Fruit fly (Drosophila melanogaster): ENCODE measurements around the gene CG32191.
A peak's percentile ranks its signal among the peaks of the same experiment; 100 is the strongest.
"Not testable (repeated sequence)": the region's sequence is repeated elsewhere in the genome, so short reads cannot be mapped to it uniquely, and the experiment has no call there.

CG32191 gene

DNA sequence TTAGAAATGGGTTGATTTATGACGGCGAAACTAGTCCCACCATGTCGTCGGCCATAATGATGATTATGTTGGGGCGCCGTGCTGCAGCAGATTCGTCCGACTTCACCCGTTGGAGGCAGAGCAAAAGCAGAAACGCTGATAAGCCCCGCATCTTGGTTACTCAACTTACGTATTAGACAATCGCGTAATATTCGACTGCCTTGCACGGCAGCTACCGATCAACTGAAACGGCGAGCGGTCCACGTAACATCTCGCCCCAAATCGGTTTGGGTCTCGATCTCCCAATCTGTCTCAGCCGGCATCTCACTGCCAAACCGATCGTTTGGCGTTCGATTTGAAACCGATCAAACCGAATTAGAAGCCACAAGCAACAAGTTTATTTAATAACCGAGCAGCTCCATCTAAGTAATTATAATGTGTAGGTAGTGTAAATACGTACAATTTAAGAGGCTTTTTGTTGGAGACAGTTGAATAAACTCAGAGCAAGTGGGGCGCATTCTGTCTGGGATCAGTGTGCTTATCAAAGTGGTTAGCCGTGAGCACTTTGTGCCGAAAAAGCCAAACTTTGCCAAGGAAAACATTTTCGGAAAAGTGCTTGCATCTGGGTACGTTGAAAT, at the start of gene CG32191:
Gene CG32191, minus strand, starts transcription at position 550 of the 617 bp plus-strand sequence.
- TF ChIP-seq vri (GFP tag; optimal IDR thresholded peaks at IDR 0.05), result peak; percentile 11
- peak; percentile 64 for TF ChIP-seq fkh (GFP tag; optimal IDR thresholded peaks at IDR 0.05)
- TF ChIP-seq eg (GFP tag; IDR thresholded peaks at IDR 0.05), result no peak

DNA sequence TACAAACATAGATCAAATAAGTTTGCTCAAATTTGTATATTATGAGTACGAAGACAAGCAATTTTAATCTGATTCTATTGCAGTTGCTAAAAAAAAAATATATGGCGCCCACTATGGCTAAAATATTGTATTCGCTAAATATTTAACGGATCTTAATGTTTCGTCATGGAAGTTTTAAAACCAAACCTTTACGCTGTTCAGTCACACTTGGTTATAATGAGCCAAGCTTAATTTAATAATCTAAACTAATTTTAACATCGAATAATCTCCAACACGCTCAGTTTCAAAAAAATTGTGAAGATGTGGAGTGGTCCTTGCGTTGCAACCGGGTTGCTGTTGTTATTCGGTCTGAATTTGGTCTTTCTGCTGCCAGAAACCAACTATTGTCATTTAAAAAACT, 49.2 kb upstream of the CG32191 start, which contains the start of gene CG34002:
Gene CG34002, plus strand, starts transcription at position 301 of the 400 bp plus-strand sequence.
- not testable (repeated sequence) for TF ChIP-seq Blimp-1, salr, Met (GFP tag; optimal IDR thresholded peaks at IDR 0.05)

DNA sequence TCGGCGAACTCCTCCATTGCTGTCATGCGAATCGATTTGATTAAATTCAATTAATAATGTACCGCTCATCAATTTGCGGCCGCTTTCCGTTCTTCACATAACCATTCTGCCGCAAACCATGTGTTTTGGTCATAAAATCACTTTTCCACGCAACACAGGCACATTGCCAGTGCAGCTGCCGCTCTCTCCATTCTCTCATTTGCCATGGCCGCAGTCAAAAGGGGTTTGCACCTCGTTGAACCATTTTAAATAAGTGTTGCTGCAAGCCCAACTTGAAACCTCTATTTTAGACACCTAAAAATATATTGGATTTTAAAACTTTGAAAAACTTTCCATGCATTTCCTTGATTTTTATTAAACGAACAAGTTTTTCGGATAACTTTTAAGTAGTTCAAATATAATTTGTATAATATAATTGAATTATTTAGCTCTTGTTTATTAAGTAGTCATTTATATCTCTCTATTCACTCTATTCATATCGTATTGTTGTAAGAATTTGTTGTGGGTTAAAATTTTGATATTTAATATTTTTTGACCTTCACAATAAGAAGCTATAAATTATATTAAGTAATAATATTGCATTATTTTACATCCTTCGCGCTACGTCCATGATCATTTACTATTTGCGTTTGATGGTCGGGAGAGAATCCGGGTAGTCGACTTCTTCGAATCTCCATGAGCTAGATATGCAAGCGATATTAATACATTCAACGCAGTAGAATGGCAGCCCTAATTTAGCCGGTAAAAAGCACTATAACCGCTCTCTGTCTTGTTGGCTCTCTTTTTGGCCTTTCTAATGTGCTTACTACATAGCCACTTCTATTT, 47.9 kb upstream of the CG32191 start, which contains the start of gene CG5535:
Gene CG5535, minus strand, starts transcription at position 140 of the 825 bp plus-strand sequence.
- TF ChIP-seq Sox15 (GFP tag; optimal IDR thresholded peaks at IDR 0.05) (peak; percentile 32), CG4318 (GFP tag; optimal IDR thresholded peaks at IDR 0.05) (peak; percentile 88), net (GFP tag; optimal IDR thresholded peaks at IDR 0.05) (peak; percentile 79), salr (GFP tag; optimal IDR thresholded peaks at IDR 0.05) (peak in 1 of 2 experiments; percentile 98), CG6276 (GFP tag; optimal IDR thresholded peaks at IDR 0.05) (peak; percentile 91), spab (GFP tag; optimal IDR thresholded peaks at IDR 0.05) (peak; percentile 77), CG31627 (GFP tag; optimal IDR thresholded peaks at IDR 0.05) (peak; percentile 37), Eip93F (GFP tag; optimal IDR thresholded peaks at IDR 0.05) (no peak), Hr4 (GFP tag; optimal IDR thresholded peaks at IDR 0.05) (peak; percentile 73), dac (GFP tag; optimal IDR thresholded peaks at IDR 0.05) (peak; percentile 60), Lpt (GFP tag; optimal IDR thresholded peaks at IDR 0.05) (peak; percentile 58), CG6163 (GFP tag; IDR thresholded peaks at IDR 0.05) (no peak), CG6854 (GFP tag; optimal IDR thresholded peaks at IDR 0.05) (no peak), topi (GFP tag; optimal IDR thresholded peaks at IDR 0.05) (peak; percentile 32), eg (GFP tag; IDR thresholded peaks at IDR 0.05) (peak; percentile 76), cyc (GFP tag; optimal IDR thresholded peaks at IDR 0.05) (peak; percentile 2), CG34406 (GFP tag; optimal IDR thresholded peaks at IDR 0.05) (peak; percentile 56), Eip78C (GFP tag) (peak; percentile 90), fd59A (GFP tag; optimal IDR thresholded peaks at IDR 0.05) (peak; percentile 60), Ets21C (GFP tag; optimal IDR thresholded peaks at IDR 0.05) (no peak), CG10669 (GFP tag; optimal IDR thresholded peaks at IDR 0.05) (peak; percentile 57), Blimp-1 (GFP tag; optimal IDR thresholded peaks at IDR 0.05) (no peak), CG16779 (tag; optimal IDR thresholded peaks at IDR 0.05) (peak; percentile 74), CG1621 (tag; optimal IDR thresholded peaks at IDR 0.05) (no peak), fd85E (GFP tag; optimal IDR thresholded peaks at IDR 0.05) (no peak), CG11762 (GFP tag; optimal IDR thresholded peaks at IDR 0.05; ENCODE audit: insufficient read depth) (peak; percentile 47), Met (GFP tag; optimal IDR thresholded peaks at IDR 0.05) (no peak), CG9139 (GFP tag; optimal IDR thresholded peaks at IDR 0.05) (peak; percentile 50), ss (GFP tag; optimal IDR thresholded peaks at IDR 0.05) (peak; percentile 48 to 52), Sox102F (GFP tag; optimal IDR thresholded peaks at IDR 0.05) (no peak), Sox14 (GFP tag; optimal IDR thresholded peaks at IDR 0.05) (peak; percentile 41), pdm3 (GFP tag; optimal IDR thresholded peaks at IDR 0.05) (peak; percentile 64), Ets96B (tag; optimal IDR thresholded peaks at IDR 0.05) (peak; percentile 73), lz (GFP tag; optimal IDR thresholded peaks at IDR 0.05) (peak; percentile 29), CG7368 (GFP tag; optimal IDR thresholded peaks at IDR 0.05) (peak; percentile 47), acj6 (GFP tag; optimal IDR thresholded peaks at IDR 0.05) (peak; percentile 76), vri (GFP tag; optimal IDR thresholded peaks at IDR 0.05) (peak; percentile 12), CG15336 (GFP tag; IDR thresholded peaks at IDR 0.05) (peak; percentile 44), CG3032 (tag; optimal IDR thresholded peaks at IDR 0.05) (peak; percentile 75), CG11902 (GFP tag; optimal IDR thresholded peaks at IDR 0.05) (peak; percentile 12), CG6808 (GFP tag; optimal IDR thresholded peaks at IDR 0.05) (peak; percentile 88), Gug (GFP tag; IDR thresholded peaks at IDR 0.05) (peak; percentile 35)
